Fruit fly (Drosophila melanogaster): Measurements from ENCODE around the gene BicD.

DNA sequence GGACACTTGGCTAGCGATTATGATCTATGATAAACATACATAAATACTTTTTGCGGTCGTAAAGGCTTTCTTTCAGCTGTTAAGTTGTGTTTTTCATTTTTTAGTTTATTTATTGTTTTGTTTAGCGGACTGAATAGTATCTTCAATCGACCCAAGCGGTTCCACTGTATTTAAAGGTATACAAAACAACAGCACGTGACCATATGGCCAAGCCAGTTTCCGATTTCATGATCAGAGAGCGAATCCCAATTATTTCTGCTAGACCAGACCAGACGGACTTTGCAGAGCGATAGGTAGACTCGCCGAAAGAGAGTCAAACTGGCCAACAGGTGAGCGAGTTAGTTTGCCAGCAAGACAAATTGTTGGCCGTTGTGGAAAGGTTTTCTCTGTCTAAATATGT lies 1.5 kb downstream of the BicD start, which contains the start of gene Sgt:
- TF ChIP-seq CTCF (optimal IDR thresholded peaks at IDR 0.05) (no peak), CG8478 (optimal IDR thresholded peaks at IDR 0.05) (no peak)

Data from S2 (cell line).